Fruit fly (Drosophila melanogaster) whole organism, embryonic: ENCODE data around the gene gish.

Experiments
- CG10462 ChIP-seq: fragments of 200-800 bp; sonication (Bioruptor generic); optimal IDR thresholded peaks from 2 replicates; lab custom pipeline; 2016; ENCODE audit warnings: missing biosample characterization, missing genetic modification characterization
- CG10565 ChIP-seq: fragments of 200-800 bp; sonication (Bioruptor generic); optimal IDR thresholded peaks from 3 replicates; lab custom pipeline; 2016; ENCODE audit warnings: missing biosample characterization, mild to moderate bottlenecking, missing genetic modification characterization
- CG10654 ChIP-seq: fragments of 200-800 bp; sonication (Bioruptor generic); optimal IDR thresholded peaks from 2 replicates; lab custom pipeline; 2016; ENCODE audit warnings: missing biosample characterization, missing genetic modification characterization
- CG10979 ChIP-seq: fragments of 200-800 bp; sonication (Bioruptor generic); optimal IDR thresholded peaks from 2 replicates; lab custom pipeline; 2018; ENCODE audit warnings: missing biosample characterization, mild to moderate bottlenecking, missing genetic modification characterization, moderate library complexity
- CG11456 ChIP-seq: fragments of 200-800 bp; sonication (Bioruptor generic); IDR thresholded peaks from 3 replicates; pipeline ENCODE4 v1.3.6; 2022; ENCODE audit warnings: missing biosample characterization, missing genetic modification characterization
- CG11695 ChIP-seq: fragments of 200-800 bp; sonication (Bioruptor generic); IDR thresholded peaks from 3 replicates; pipeline ENCODE4 v1.3.6; 2022; ENCODE audit warnings: missing biosample characterization, missing genetic modification characterization
- CG1602 ChIP-seq: fragments of 200-800 bp; sonication (Bioruptor generic); optimal IDR thresholded peaks from 3 replicates; lab custom pipeline; 2016; ENCODE audit warnings: missing biosample characterization, missing genetic modification characterization
- CG16815 ChIP-seq: fragments of 200-800 bp; sonication (Bioruptor generic); optimal IDR thresholded peaks from 3 replicates; lab custom pipeline; 2017; ENCODE audit warnings: missing biosample characterization, mild to moderate bottlenecking, missing genetic modification characterization
- CG2678 ChIP-seq: fragments of 200-800 bp; sonication (Bioruptor generic); optimal IDR thresholded peaks from 3 replicates; lab custom pipeline; 2019; ENCODE audit warnings: missing biosample characterization, mild to moderate bottlenecking, missing genetic modification characterization, moderate library complexity
- CG2712 ChIP-seq: fragments of 200-800 bp; optimal IDR thresholded peaks from 3 replicates; lab custom pipeline; 2019; ENCODE audit warnings: missing biosample characterization, mild to moderate bottlenecking, missing genetic modification characterization, moderate library complexity
- CG31441 ChIP-seq: fragments of 200-800 bp; sonication (Bioruptor generic); IDR thresholded peaks from 2 replicates; pipeline ENCODE4 v1.3.6; 2022; ENCODE audit warnings: missing biosample characterization, missing genetic modification characterization
- CG34376 ChIP-seq: fragments of 200-800 bp; sonication (Bioruptor generic); optimal IDR thresholded peaks from 2 replicates; lab custom pipeline; 2018; ENCODE audit warnings: missing biosample characterization, mild to moderate bottlenecking, missing genetic modification characterization
- CG3726 ChIP-seq: fragments of 200-800 bp; sonication (Bioruptor generic); IDR thresholded peaks from 3 replicates; pipeline ENCODE4, ENCODE4 v1.3.6; 2022; ENCODE audit warnings: missing biosample characterization, missing genetic modification characterization
- CG4282 ChIP-seq: fragments of 200-800 bp; sonication (Bioruptor generic); optimal IDR thresholded peaks from 2 replicates; lab custom pipeline; 2016; ENCODE audit warnings: missing biosample characterization, missing genetic modification characterization
- CG6254 ChIP-seq: fragments of 200-800 bp; sonication (Bioruptor generic); optimal IDR thresholded peaks from 3 replicates; lab custom pipeline; 2017; ENCODE audit warnings: mild to moderate bottlenecking, missing biosample characterization, missing genetic modification reagents, missing genetic modification characterization
- CG6689 ChIP-seq: fragments of 200-800 bp; sonication (Bioruptor generic); IDR thresholded peaks from 2 replicates; pipeline ENCODE4 v1.3.6; 2022; ENCODE audit warnings: missing biosample characterization, missing genetic modification characterization
- CG6765 ChIP-seq: fragments of 200-800 bp; sonication (Bioruptor generic); optimal IDR thresholded peaks from 3 replicates; lab custom pipeline; 2017; ENCODE audit warnings: missing biosample characterization, mild to moderate bottlenecking, missing genetic modification characterization
- CG7928 ChIP-seq: fragments of 200-800 bp; sonication (Bioruptor generic); optimal IDR thresholded peaks from 2 replicates; lab custom pipeline; 2017; ENCODE audit warnings: missing biosample characterization, mild to moderate bottlenecking, missing genetic modification characterization
- CG7963 ChIP-seq: fragments of 200-800 bp; sonication (Bioruptor generic); IDR thresholded peaks from 3 replicates; pipeline ENCODE4 v1.3.6; 2022; ENCODE audit warnings: missing biosample characterization, missing genetic modification characterization; ENCODE audit not compliant: partially characterized antibody
- CG8359 ChIP-seq: fragments of 200-800 bp; sonication (Bioruptor generic); optimal IDR thresholded peaks from 2 replicates; lab custom pipeline; 2017; ENCODE audit warnings: missing biosample characterization, mild to moderate bottlenecking, missing genetic modification characterization, borderline replicate concordance
- CG9817 ChIP-seq: fragments of 200-800 bp; sonication (Bioruptor generic); optimal IDR thresholded peaks from 2 replicates; lab custom pipeline; 2018; ENCODE audit warnings: missing biosample characterization, mild to moderate bottlenecking, missing genetic modification characterization, moderate library complexity
- CHES-1-like ChIP-seq: fragments of 200-800 bp; sonication (Bioruptor generic); optimal IDR thresholded peaks from 2 replicates; lab custom pipeline; 2016; ENCODE audit warnings: missing biosample characterization, missing genetic modification characterization
- CoRest ChIP-seq: fragments of 200-800 bp; sonication (Bioruptor generic); optimal IDR thresholded peaks from 3 replicates; lab custom pipeline; 2018; ENCODE audit warnings: missing biosample characterization, mild to moderate bottlenecking, missing genetic modification characterization, moderate library complexity
- Doc3 ChIP-seq: fragments of 200-800 bp; sonication (Bioruptor generic); IDR thresholded peaks from 3 replicates; pipeline ENCODE4 v1.3.6; 2022; ENCODE audit warnings: missing biosample characterization, missing genetic modification characterization; ENCODE audit not compliant: partially characterized antibody
- Fer2 ChIP-seq: fragments of 200-800 bp; sonication (Bioruptor generic); optimal IDR thresholded peaks from 2 replicates; lab custom pipeline; 2018; ENCODE audit warnings: missing biosample characterization, mild to moderate bottlenecking, missing genetic modification characterization, moderate library complexity
- MESR4 ChIP-seq: fragments of 200-800 bp; sonication (Bioruptor generic); optimal IDR thresholded peaks from 2 replicates; lab custom pipeline; 2018; ENCODE audit warnings: missing biosample characterization, mild to moderate bottlenecking, missing genetic modification characterization, moderate library complexity
- Nf-YC ChIP-seq: fragments of 200-800 bp; optimal IDR thresholded peaks from 3 replicates; lab custom pipeline; 2019; ENCODE audit warnings: missing biosample characterization, mild to moderate bottlenecking, missing genetic modification characterization, moderate library complexity
- Side ChIP-seq: fragments of 200-800 bp; sonication (Bioruptor generic); optimal IDR thresholded peaks from 2 replicates; lab custom pipeline; 2016; ENCODE audit warnings: missing biosample characterization, missing genetic modification characterization
- Six4 ChIP-seq: fragments of 200-800 bp; sonication (Bioruptor generic); optimal IDR thresholded peaks from 2 replicates; lab custom pipeline; 2016; ENCODE audit warnings: missing biosample characterization, missing genetic modification characterization
- Sry-δ ChIP-seq: fragments of 200-800 bp; sonication (Bioruptor generic); optimal IDR thresholded peaks from 2 replicates; lab custom pipeline; 2016; ENCODE audit warnings: missing biosample characterization, missing genetic modification characterization
- ab ChIP-seq: fragments of 200-800 bp; sonication (Bioruptor generic); optimal IDR thresholded peaks from 2 replicates; lab custom pipeline; 2016; ENCODE audit warnings: missing biosample characterization, missing genetic modification characterization
- aop ChIP-seq: fragments of 200-800 bp; sonication (Bioruptor generic); IDR thresholded peaks from 2 replicates; pipeline ENCODE4 v1.3.6; 2022; ENCODE audit warnings: missing biosample characterization, missing genetic modification characterization
- bab2 ChIP-seq: fragments of 200-800 bp; sonication (Bioruptor generic); optimal IDR thresholded peaks from 2 replicates; lab custom pipeline; 2016; ENCODE audit warnings: missing biosample characterization, missing genetic modification characterization
- da ChIP-seq: fragments of 200-800 bp; sonication (Bioruptor generic); optimal IDR thresholded peaks from 2 replicates; lab custom pipeline; 2016; ENCODE audit warnings: missing biosample characterization, missing genetic modification characterization
- fd64A ChIP-seq: fragments of 200-800 bp; sonication (Bioruptor generic); optimal IDR thresholded peaks from 3 replicates; lab custom pipeline; 2018; ENCODE audit warnings: missing biosample characterization, mild to moderate bottlenecking, missing genetic modification characterization
- fru ChIP-seq: fragments of >200 bp; optimal IDR thresholded peaks from 2 replicates; lab custom pipeline; 2017
- ftz-f1 ChIP-seq: fragments of 200-800 bp; sonication (Bioruptor generic); optimal IDR thresholded peaks from 2 replicates; lab custom pipeline; 2016; ENCODE audit warnings: missing biosample characterization, missing genetic modification characterization
- gt ChIP-seq: fragments of 200-800 bp; sonication (Bioruptor generic); IDR thresholded peaks from 2 replicates; pipeline ENCODE4 v1.3.6; 2022; ENCODE audit warnings: missing biosample characterization, missing genetic modification characterization
- inv ChIP-seq: fragments of 200-800 bp; sonication (Bioruptor generic); IDR thresholded peaks from 2 replicates; pipeline ENCODE4 v1.3.6; 2022; ENCODE audit warnings: missing biosample characterization, missing genetic modification characterization; ENCODE audit not compliant: partially characterized antibody
- jigr1 ChIP-seq: fragments of 200-800 bp; sonication (Bioruptor generic); IDR thresholded peaks from 3 replicates; pipeline ENCODE4 v1.3.6; 2022; ENCODE audit warnings: missing biosample characterization, missing genetic modification characterization
- klu ChIP-seq: fragments of 200-800 bp; sonication (Bioruptor generic); IDR thresholded peaks from 2 replicates; pipeline ENCODE4 v1.3.6; 2022; ENCODE audit warnings: missing biosample characterization, missing genetic modification characterization
- nerfin-1 ChIP-seq: fragments of 200-800 bp; sonication (Bioruptor generic); optimal IDR thresholded peaks from 3 replicates; lab custom pipeline; 2019; ENCODE audit warnings: missing biosample characterization, mild to moderate bottlenecking, missing genetic modification characterization, moderate library complexity
- pb ChIP-seq: fragments of 200-800 bp; sonication (Bioruptor generic); optimal IDR thresholded peaks from 3 replicates; lab custom pipeline; 2016; ENCODE audit warnings: missing biosample characterization, missing genetic modification characterization
- prd ChIP-seq, 3 experiments: fragments of >200 bp in 2 of 3; fragments of 200-800 bp in 1 of 3; sonication (Bioruptor generic) in 1 of 3; optimal IDR thresholded peaks in 2 of 3; IDR thresholded peaks in 1 of 3; 2 replicates in 2 of 3; 3 replicates in 1 of 3; pipeline versions ENCODE4 v1.3.6 to Lab custom; 2017 to 2022; ENCODE audit warnings: missing biosample characterization in 1 of 3, missing genetic modification characterization in 1 of 3
- schlank ChIP-seq: fragments of 200-800 bp; sonication (Bioruptor generic); optimal IDR thresholded peaks from 2 replicates; lab custom pipeline; 2018; ENCODE audit warnings: missing biosample characterization, mild to moderate bottlenecking, missing genetic modification characterization
- sens ChIP-seq: fragments of 200-800 bp; sonication (Bioruptor generic); peaks from one replicate; lab custom pipeline; 2016; ENCODE audit warnings: missing biosample characterization, missing genetic modification characterization
- sim ChIP-seq: fragments of 200-800 bp; sonication (Bioruptor generic); IDR thresholded peaks from 2 replicates; pipeline ENCODE4 v1.3.6; 2022; ENCODE audit warnings: missing biosample characterization, missing genetic modification characterization
- trem ChIP-seq: fragments of 200-800 bp; optimal IDR thresholded peaks from 3 replicates; lab custom pipeline; 2019; ENCODE audit warnings: missing biosample characterization, mild to moderate bottlenecking, missing genetic modification characterization, moderate library complexity

The gish gene

DNA sequence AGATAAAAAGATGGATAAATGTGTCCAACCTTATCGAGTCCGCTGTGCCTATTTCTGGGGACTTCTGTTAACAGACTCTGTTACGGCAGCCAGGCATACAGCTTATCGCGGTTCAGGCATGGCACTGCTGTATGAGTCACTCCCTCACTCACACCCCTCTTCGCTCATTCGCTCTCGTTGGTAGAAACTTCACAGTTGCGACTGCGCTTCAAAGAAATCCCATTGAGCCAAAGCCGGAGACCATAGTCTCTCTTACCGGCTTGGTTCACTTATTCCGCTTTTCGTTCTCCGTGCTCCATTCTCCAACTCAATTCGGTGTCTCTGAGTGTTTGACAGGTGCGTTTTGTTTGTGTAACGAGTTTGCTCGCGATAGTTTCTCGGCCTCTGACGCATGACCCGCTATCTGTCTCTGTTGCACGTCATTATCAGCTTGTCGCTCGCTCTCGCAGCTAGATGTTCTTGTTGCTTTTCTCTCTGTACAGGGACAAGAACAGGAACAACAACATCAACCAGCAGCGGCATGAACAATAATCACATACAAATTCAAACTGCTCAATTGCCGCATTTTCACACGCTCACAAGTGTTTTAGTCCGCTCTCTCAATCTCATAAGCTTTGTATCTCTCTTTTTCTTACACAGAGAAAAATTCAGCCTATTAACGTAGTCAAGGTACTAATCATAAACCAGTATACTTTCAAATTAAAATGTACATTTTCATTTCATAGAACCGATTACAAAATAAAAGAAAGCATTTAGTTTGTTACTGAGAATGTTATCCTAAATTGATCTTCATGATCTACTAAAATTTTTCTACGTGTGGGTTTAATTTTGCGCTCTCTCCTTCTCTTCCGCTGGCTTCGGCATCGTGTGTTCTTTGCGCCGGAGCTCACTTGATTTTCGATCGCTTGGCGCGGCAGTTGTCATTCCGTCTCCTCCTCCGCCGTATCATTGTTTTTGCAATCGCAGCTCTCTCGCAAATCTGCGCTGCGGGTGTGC is 8.0 kb downstream of the gish start (continued):
- TF ChIP-seq nerfin-1 (tag; lab: Kevin White, UChicago) = peak; percentile 99
- peak; percentile 100 for TF ChIP-seq sens
- peak; percentile 99 for TF ChIP-seq da (GFP tag; lab: Kevin White, UChicago)
- peak; percentile 99 for TF ChIP-seq CG10462 (GFP tag; lab: Kevin White, UChicago)
- TF ChIP-seq trem (tag; lab: Kevin White, UChicago) = peak; percentile 97
- TF ChIP-seq CG6765 (GFP tag; lab: Kevin White, UChicago) = peak; percentile 99
- peak; percentile 100 for TF ChIP-seq Six4 (GFP tag; lab: Kevin White, UChicago)
- TF ChIP-seq CG6689 (GFP tag; lab: Robert Waterston, UW) = peak; percentile 99
- peak; percentile 100 for TF ChIP-seq CG2712 (tag; lab: Kevin White, UChicago)
- TF ChIP-seq ftz-f1 (GFP tag; lab: Kevin White, UChicago) = peak; percentile 90
- TF ChIP-seq Nf-YC (tag; lab: Kevin White, UChicago) = peak; percentile 90
- TF ChIP-seq CG4282 (GFP tag; lab: Kevin White, UChicago) = peak; percentile 99
- no peak for TF ChIP-seq fru (lab: Kevin White, UChicago)
- TF ChIP-seq CG8359 (GFP tag; lab: Kevin White, UChicago) = peak; percentile 95
- peak; percentile 99 for TF ChIP-seq CG16815 (GFP tag; lab: Kevin White, UChicago)
- peak; percentile 96 for TF ChIP-seq aop (GFP tag; lab: Robert Waterston, UW)
- TF ChIP-seq sim (GFP tag; lab: Robert Waterston, UW) = peak; percentile 100
- peak; percentile 90 for TF ChIP-seq MESR4
- TF ChIP-seq CG7963 (GFP tag; lab: Robert Waterston, UW) = no peak
- peak; percentile 100 for TF ChIP-seq CG11695 (GFP tag; lab: Robert Waterston, UW)
- TF ChIP-seq Side (GFP tag; lab: Kevin White, UChicago) = peak; percentile 99
- TF ChIP-seq CG6254 (GFP tag; lab: Kevin White, UChicago) = peak; percentile 96
- TF ChIP-seq gt (GFP tag; lab: Robert Waterston, UW) = peak; percentile 99
- TF ChIP-seq CG3726 (GFP tag; lab: Robert Waterston, UW) = peak; percentile 99; the same call in 1 of the 3 replicates
- TF ChIP-seq CoRest (tag; lab: Kevin White, UChicago) = peak; percentile 100
- TF ChIP-seq CG7928 (GFP tag; lab: Kevin White, UChicago) = peak; percentile 83
- peak; percentile 100 for TF ChIP-seq CG2678 (tag; lab: Kevin White, UChicago)
- TF ChIP-seq CG34376 (GFP tag; lab: Kevin White, UChicago) = peak; percentile 98
- TF ChIP-seq fd64A (GFP tag; lab: Kevin White, UChicago) = peak; percentile 96
- TF ChIP-seq CG10979 (tag; lab: Kevin White, UChicago) = peak; percentile 100
- no peak for TF ChIP-seq prd (optimal IDR thresholded peaks at IDR 0.05; lab: Kevin White, UChicago)
- peak; percentile 100 for TF ChIP-seq prd (GFP tag; IDR thresholded peaks at IDR 0.05; lab: Robert Waterston, UW)
- TF ChIP-seq CG31441 = peak; percentile 100
- TF ChIP-seq CG10565 (GFP tag; lab: Kevin White, UChicago) = peak; percentile 96
- TF ChIP-seq Sry-δ (GFP tag; lab: Kevin White, UChicago) = peak; percentile 83
- TF ChIP-seq CG9817 = peak; percentile 99
- peak; percentile 96 for TF ChIP-seq jigr1
- peak; percentile 100 for TF ChIP-seq CHES-1-like (GFP tag; lab: Kevin White, UChicago)
- TF ChIP-seq CG10654 (GFP tag; lab: Kevin White, UChicago) = peak; percentile 99
- TF ChIP-seq inv (GFP tag; lab: Robert Waterston, UW) = no peak
- peak; percentile 100 for TF ChIP-seq bab2
- peak; percentile 100 for TF ChIP-seq CG1602
- TF ChIP-seq klu = peak; percentile 99
- TF ChIP-seq Fer2 (tag; lab: Kevin White, UChicago) = peak; percentile 98
- peak; percentile 99 for TF ChIP-seq CG11456 (GFP tag; lab: Robert Waterston, UW)
- TF ChIP-seq pb (GFP tag; lab: Kevin White, UChicago) = peak; percentile 99
- TF ChIP-seq schlank = peak; percentile 98
- TF ChIP-seq ab (GFP tag; lab: Kevin White, UChicago) = peak; percentile 98
- 0 out of 3 replicates have a peak, but pooled peaks have one; percentile 26 for TF ChIP-seq Doc3
